Worm (Caenorhabditis elegans): Measurements from ENCODE around the gene mmab-1.

mmab-1 gene

ce11 chrIII:4965271-4965670 is 43.4 kb upstream of the mmab-1 start, which contains the start of gene nca-2:
Gene nca-2, plus strand, starts transcription at chrIII:4965571.
- no peak for TF ChIP-seq C16A3.4 (tag; optimal IDR thresholded peaks at IDR 0.05)
- TF ChIP-seq nhr-19 (GFP tag; conservative IDR thresholded peaks at IDR 0.05) = no peak
- no peak for TF ChIP-seq dpl-1 (GFP tag; optimal IDR thresholded peaks at IDR 0.05)
- no peak for TF ChIP-seq lin-39 (tag; optimal IDR thresholded peaks at IDR 0.05)
- TF ChIP-seq fos-1 (tag; optimal IDR thresholded peaks at IDR 0.05) = no peak
- no peak for TF ChIP-seq Y116A8C.19 (tag; optimal IDR thresholded peaks at IDR 0.05; ENCODE audit: borderline replicate concordance)
- TF ChIP-seq lin-14 (GFP tag; optimal IDR thresholded peaks at IDR 0.05) = no peak
- TF ChIP-seq aly-2 (tag; optimal IDR thresholded peaks at IDR 0.05) = no peak
- TF ChIP-seq nhr-71 (tag; optimal IDR thresholded peaks at IDR 0.05) = no peak
- no peak for TF ChIP-seq nhr-84 (tag; optimal IDR thresholded peaks at IDR 0.05)
- TF ChIP-seq ets-5 (GFP tag; IDR thresholded peaks at IDR 0.05) = no peak
- TF ChIP-seq hlh-17 (GFP tag; optimal IDR thresholded peaks at IDR 0.05; ENCODE audit: borderline replicate concordance) = no peak
- TF ChIP-seq lin-35 (GFP tag; optimal IDR thresholded peaks at IDR 0.05) = no peak
- no peak for TF ChIP-seq nhr-12 (tag; optimal IDR thresholded peaks at IDR 0.05)
- no peak for TF ChIP-seq ceh-82 (tag; optimal IDR thresholded peaks at IDR 0.05)
- TF ChIP-seq dsc-1 (tag; optimal IDR thresholded peaks at IDR 0.05) = no peak
- TF ChIP-seq pqm-1 (tag; optimal IDR thresholded peaks at IDR 0.05) = no peak
- TF ChIP-seq ztf-4 (tag; optimal IDR thresholded peaks at IDR 0.05) = no peak
- no peak for TF ChIP-seq C04F5.9 (tag; optimal IDR thresholded peaks at IDR 0.05)
- TF ChIP-seq mep-1 (tag; optimal IDR thresholded peaks at IDR 0.05) = no peak

DNA sequence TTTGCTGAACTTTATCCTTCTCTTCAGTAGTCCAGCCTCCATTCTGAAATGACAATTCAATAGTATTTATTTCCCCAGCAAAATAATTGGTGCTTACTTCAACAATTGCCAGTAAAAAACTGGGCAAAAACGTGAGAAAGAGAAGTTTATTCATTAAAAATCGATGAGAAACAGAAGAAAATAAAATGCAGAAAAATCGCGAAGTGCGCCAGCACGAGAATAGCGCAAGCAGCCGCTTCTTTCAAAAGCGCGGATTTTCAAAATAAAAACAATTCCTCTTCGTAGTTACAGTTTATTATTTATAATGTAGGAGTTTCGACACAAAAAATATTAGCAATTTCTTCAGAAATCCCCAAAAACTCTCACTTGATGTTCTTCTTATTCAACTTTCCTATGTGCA is 41.0 kb upstream of the mmab-1 start, which contains the start of gene C27F2.9:
Gene C27F2.9 (minus strand): TSS at position 159 of the 400 bp plus-strand sequence.
- TF ChIP-seq unc-86 (tag; optimal IDR thresholded peaks at IDR 0.05) (peak; percentile 89), nhr-20 (tag; optimal IDR thresholded peaks at IDR 0.05) (peak; percentile 91), nhr-19 (GFP tag; conservative IDR thresholded peaks at IDR 0.05) (peak; percentile 91), mep-1 (tag; optimal IDR thresholded peaks at IDR 0.05) (peak; percentile 95), nhr-85 (tag) (peak; percentile 93), isw-1 (GFP tag; IDR thresholded peaks at IDR 0.05) (peak; percentile 91), rnt-1 (tag; optimal IDR thresholded peaks at IDR 0.05) (peak; percentile 96), nhr-71 (tag; optimal IDR thresholded peaks at IDR 0.05) (peak; percentile 95), zag-1 (tag; optimal IDR thresholded peaks at IDR 0.05) (peak; percentile 18), tbx-2 (tag; optimal IDR thresholded peaks at IDR 0.05) (peak; percentile 93), mab-9 (GFP tag; IDR thresholded peaks at IDR 0.05) (peak; percentile 84), hpl-2 (GFP tag; optimal IDR thresholded peaks at IDR 0.05) (no peak), egl-13 (tag; optimal IDR thresholded peaks at IDR 0.05) (peak; percentile 84), ama-1 (optimal IDR thresholded peaks at IDR 0.05) (peak; percentile 9), nhr-11 (tag; optimal IDR thresholded peaks at IDR 0.05) (peak; percentile 90), lin-39 (tag; optimal IDR thresholded peaks at IDR 0.05) (peak; percentile 86), nhr-76 (tag; optimal IDR thresholded peaks at IDR 0.05) (no peak), nhr-28 (tag; optimal IDR thresholded peaks at IDR 0.05) (no peak), mdl-1 (tag; optimal IDR thresholded peaks at IDR 0.05) (peak in 1 of 2 experiments; percentile 71), blmp-1 (tag; optimal IDR thresholded peaks at IDR 0.05) (peak; percentile 71), snu-23 (GFP tag; optimal IDR thresholded peaks at IDR 0.05) (peak; percentile 94), egl-27 (tag; optimal IDR thresholded peaks at IDR 0.05) (no peak), ceh-88 (GFP tag; IDR thresholded peaks at IDR 0.05) (peak; percentile 57; the same call in 1 of the 2 replicates), skn-1 (tag; optimal IDR thresholded peaks at IDR 0.05) (peak; percentile 91), elt-3 (tag; optimal IDR thresholded peaks at IDR 0.05) (peak in 4 of 6 experiments; percentile 3 to 87 (median 56)), nhr-12 (tag; optimal IDR thresholded peaks at IDR 0.05) (peak; percentile 21), aha-1 (tag; optimal IDR thresholded peaks at IDR 0.05) (peak; percentile 56), C16A3.4 (tag; optimal IDR thresholded peaks at IDR 0.05) (peak; percentile 92), mef-2 (tag; optimal IDR thresholded peaks at IDR 0.05) (peak; percentile 5), pax-3 (tag; optimal IDR thresholded peaks at IDR 0.05) (peak; percentile 78), ceh-82 (tag; optimal IDR thresholded peaks at IDR 0.05) (peak; percentile 89 to 94 (median 93)), nhr-84 (tag; optimal IDR thresholded peaks at IDR 0.05) (no peak), C04F5.9 (tag; optimal IDR thresholded peaks at IDR 0.05) (peak; percentile 87), xbp-1 (tag; optimal IDR thresholded peaks at IDR 0.05) (peak; percentile 93), tlp-1 (tag; optimal IDR thresholded peaks at IDR 0.05) (no peak), nhr-237 (tag; optimal IDR thresholded peaks at IDR 0.05) (peak; percentile 84), fos-1 (tag; optimal IDR thresholded peaks at IDR 0.05) (peak; percentile 80), ces-1 (GFP tag; optimal IDR thresholded peaks at IDR 0.05) (no peak), hlh-4 (tag; optimal IDR thresholded peaks at IDR 0.05) (no peak), unc-98 (GFP tag; IDR thresholded peaks at IDR 0.05) (no peak), pag-3 (tag; optimal IDR thresholded peaks at IDR 0.05; ENCODE audit: borderline replicate concordance, insufficient read depth) (peak; percentile 67)

Measured in whole organism, L1 larva.